Worm (Caenorhabditis elegans) whole organism, L4 larva: Measurements from ENCODE around the gene C45H4.14.

ENCODE experiments used
- D1046.2 ChIP-seq: fragments of 200-800 bp; sonication (Bioruptor generic); IDR thresholded peaks from 2 replicates; pipeline ENCODE4 v1.3.6; 2022; ENCODE audit warnings: missing genetic modification characterization, missing compliant biosample characterization
- F37D6.2 ChIP-seq: sonication (generic microtip); optimal IDR thresholded peaks from 2 replicates; lab custom pipeline; 2016; ENCODE audit warnings: mild to moderate bottlenecking, missing genetic modification characterization, missing compliant biosample characterization
- T26A8.4 ChIP-seq: fragments of 200-800 bp; sonication (Bioruptor generic); IDR thresholded peaks from 2 replicates; pipeline ENCODE4 v1.3.6; 2022; ENCODE audit warnings: missing genetic modification characterization, missing compliant biosample characterization
- ZK337.2 ChIP-seq: fragments of 200-800 bp; sonication (Bioruptor generic); IDR thresholded peaks from 2 replicates; pipeline ENCODE4 v1.3.6; 2022; ENCODE audit warnings: missing genetic modification reagents, missing genetic modification characterization, missing compliant biosample characterization
- aha-1 ChIP-seq: fragments of 150-350 bp; peaks from one replicate; lab custom pipeline; 2014; ENCODE audit warnings: missing biosample characterization, missing genetic modification characterization
- attf-4 ChIP-seq: sonication (generic microtip); optimal IDR thresholded peaks from 3 replicates; lab custom pipeline; 2017; ENCODE audit warnings: missing biosample characterization, missing genetic modification characterization
- ceh-20 ChIP-seq: fragments of 200-800 bp; sonication (Bioruptor generic); IDR thresholded peaks from 2 replicates; pipeline ENCODE4 v1.3.6; 2022; ENCODE audit warnings: missing genetic modification reagents, missing genetic modification characterization, missing compliant biosample characterization
- ceh-28 ChIP-seq: fragments of 150-350 bp; optimal IDR thresholded peaks from 2 replicates; lab custom pipeline; 2014; ENCODE audit warnings: missing biosample characterization, missing genetic modification reagents, missing genetic modification characterization
- ceh-32 ChIP-seq: sonication (generic microtip); optimal IDR thresholded peaks from 2 replicates; lab custom pipeline; 2016; ENCODE audit warnings: mild to moderate bottlenecking, missing genetic modification characterization, missing compliant biosample characterization; ENCODE audit not compliant: poor library complexity
- ceh-62 ChIP-seq: sonication (generic microtip); optimal IDR thresholded peaks from 2 replicates; lab custom pipeline; 2017; ENCODE audit warnings: missing biosample characterization, missing genetic modification characterization
- ctbp-1 ChIP-seq: fragments of 200-800 bp; sonication (Bioruptor generic); IDR thresholded peaks from 2 replicates; pipeline ENCODE4 v1.3.6; 2022; ENCODE audit warnings: missing genetic modification reagents, missing genetic modification characterization, missing compliant biosample characterization
- daf-16 ChIP-seq, 3 experiments: sonication (generic microtip); optimal IDR thresholded peaks; 2 replicates each; lab custom pipeline; 2016 to 2017; ENCODE audit warnings: missing genetic modification characterization in 3 of 3, missing genetic modification reagents in 3 of 3, mild to moderate bottlenecking in 2 of 3, missing compliant biosample characterization in 2 of 3, missing biosample characterization in 1 of 3, moderate library complexity in 1 of 3
- dmd-6 ChIP-seq: fragments of 200-800 bp; sonication (Bioruptor generic); IDR thresholded peaks from 2 replicates; pipeline ENCODE4 v1.3.6; 2022; ENCODE audit warnings: missing genetic modification reagents, missing genetic modification characterization, missing compliant biosample characterization
- duxl-1 ChIP-seq: sonication (generic microtip); optimal IDR thresholded peaks from 2 replicates; lab custom pipeline; 2016; ENCODE audit warnings: mild to moderate bottlenecking, missing genetic modification characterization, moderate library complexity, missing compliant biosample characterization; ENCODE audit not compliant: poor library complexity
- dve-1 ChIP-seq: sonication (generic microtip); optimal IDR thresholded peaks from 2 replicates; lab custom pipeline; 2017; ENCODE audit warnings: antibody characterized with exemption, mild to moderate bottlenecking, missing genetic modification characterization, missing compliant biosample characterization; ENCODE audit not compliant: insufficient read depth
- hlh-11 ChIP-seq: fragments of 200-800 bp; sonication (Bioruptor generic); optimal IDR thresholded peaks from 2 replicates; lab custom pipeline; 2018; ENCODE audit warnings: mild to moderate bottlenecking, missing genetic modification characterization, missing compliant biosample characterization
- hmg-1.1 ChIP-seq: fragments of 200-800 bp; sonication (Bioruptor generic); IDR thresholded peaks from 2 replicates; pipeline ENCODE4 v1.3.6; 2022; ENCODE audit warnings: missing genetic modification reagents, missing genetic modification characterization, missing compliant biosample characterization
- lin-1 ChIP-seq: fragments of 200-800 bp; sonication (Bioruptor generic); IDR thresholded peaks from 2 replicates; pipeline ENCODE4 v1.3.6; 2022; ENCODE audit warnings: missing genetic modification reagents, missing genetic modification characterization, missing compliant biosample characterization
- madf-9 ChIP-seq: fragments of 200-800 bp; sonication (Bioruptor generic); conservative IDR thresholded peaks from 2 replicates; pipeline ENCODE4 v1.3.6; 2022; ENCODE audit warnings: missing genetic modification reagents, missing genetic modification characterization, missing compliant biosample characterization
- mes-2 ChIP-seq: sonication (generic microtip); optimal IDR thresholded peaks from 2 replicates; lab custom pipeline; 2016; ENCODE audit warnings: missing genotype, mild to moderate bottlenecking, missing genetic modification characterization, missing compliant biosample characterization; ENCODE audit not compliant: poor library complexity, severe bottlenecking
- nhr-237 ChIP-seq: sonication (generic microtip); optimal IDR thresholded peaks from 2 replicates; lab custom pipeline; 2017; ENCODE audit warnings: missing biosample characterization, missing genetic modification characterization
- nhr-28 ChIP-seq: fragments of 150-350 bp; optimal IDR thresholded peaks from 2 replicates; lab custom pipeline; 2014; ENCODE audit warnings: missing biosample characterization, missing genetic modification characterization
- nhr-41 ChIP-seq: fragments of 200-800 bp; sonication (Bioruptor generic); IDR thresholded peaks from 2 replicates; pipeline ENCODE4 v1.3.6; 2022; ENCODE audit warnings: missing genetic modification reagents, missing genetic modification characterization, missing compliant biosample characterization
- nhr-42 ChIP-seq: fragments of 200-800 bp; sonication (Bioruptor generic); IDR thresholded peaks from 2 replicates; pipeline ENCODE4 v1.3.6; 2022; ENCODE audit warnings: missing genetic modification characterization, missing compliant biosample characterization
- nhr-77 ChIP-seq: fragments of 150-350 bp; optimal IDR thresholded peaks from 2 replicates; lab custom pipeline; 2014; ENCODE audit warnings: missing biosample characterization, missing genetic modification characterization
- php-3 ChIP-seq: fragments of 200-800 bp; sonication (Bioruptor generic); IDR thresholded peaks from 2 replicates; pipeline ENCODE4 v1.3.6; 2022; ENCODE audit warnings: missing genetic modification reagents, missing genetic modification characterization, missing compliant biosample characterization
- set-16 ChIP-seq: fragments of 200-800 bp; sonication (Bioruptor generic); IDR thresholded peaks from 2 replicates; pipeline ENCODE4 v1.3.6; 2022; ENCODE audit warnings: missing genetic modification reagents, missing genetic modification characterization, missing compliant biosample characterization
- tag-97 ChIP-seq: fragments of 200-800 bp; sonication (Bioruptor generic); IDR thresholded peaks from 2 replicates; pipeline ENCODE4 v1.3.6; 2022; ENCODE audit warnings: missing genetic modification characterization, missing compliant biosample characterization
- tra-1 ChIP-seq: fragments of 200-800 bp; sonication (Bioruptor generic); IDR thresholded peaks from 2 replicates; pipeline ENCODE4 v1.3.6; 2022; ENCODE audit warnings: missing genetic modification reagents, missing genetic modification characterization, missing compliant biosample characterization
- vab-7 ChIP-seq: fragments of 200-800 bp; sonication (Bioruptor generic); IDR thresholded peaks from 2 replicates; pipeline ENCODE4 v1.3.6; 2022; ENCODE audit warnings: missing genetic modification reagents, missing genetic modification characterization, missing compliant biosample characterization
- zfp-2 ChIP-seq: sonication (generic microtip); optimal IDR thresholded peaks from 2 replicates; lab custom pipeline; 2016; ENCODE audit warnings: mild to moderate bottlenecking, missing genetic modification characterization, missing compliant biosample characterization
- ztf-11 ChIP-seq: fragments of 150-350 bp; optimal IDR thresholded peaks from 2 replicates; lab custom pipeline; 2014; ENCODE audit warnings: missing biosample characterization, missing genetic modification characterization

The C45H4.14 gene

ce11 chrV:2122517-2122916 lies 36.7 kb downstream of the C45H4.14 start, which contains the start of gene F22F7.2:
Gene F22F7.2, plus strand, starts transcription at chrV:2122782.
- TF ChIP-seq vab-7 (GFP tag; lab: Robert Waterston, UW) (no peak), php-3 (GFP tag; lab: Robert Waterston, UW) (peak; percentile 27; the same call in 1 of the 2 replicates), nhr-41 (GFP tag; lab: Robert Waterston, UW) (0 out of 2 replicates have a peak, but pooled peaks have one; percentile 17), nhr-28 (peak; percentile 39), dve-1 (tag; lab: Kevin White, UChicago) (peak; percentile 43), dmd-6 (GFP tag; lab: Robert Waterston, UW) (peak; percentile 32), T26A8.4 (GFP tag; lab: Robert Waterston, UW) (no peak), hlh-11 (tag; lab: Kevin White, UChicago) (peak; percentile 26), tra-1 (GFP tag; lab: Robert Waterston, UW) (peak; percentile 53; the same call in 1 of the 2 replicates), mes-2 (peak; percentile 63)

DNA sequence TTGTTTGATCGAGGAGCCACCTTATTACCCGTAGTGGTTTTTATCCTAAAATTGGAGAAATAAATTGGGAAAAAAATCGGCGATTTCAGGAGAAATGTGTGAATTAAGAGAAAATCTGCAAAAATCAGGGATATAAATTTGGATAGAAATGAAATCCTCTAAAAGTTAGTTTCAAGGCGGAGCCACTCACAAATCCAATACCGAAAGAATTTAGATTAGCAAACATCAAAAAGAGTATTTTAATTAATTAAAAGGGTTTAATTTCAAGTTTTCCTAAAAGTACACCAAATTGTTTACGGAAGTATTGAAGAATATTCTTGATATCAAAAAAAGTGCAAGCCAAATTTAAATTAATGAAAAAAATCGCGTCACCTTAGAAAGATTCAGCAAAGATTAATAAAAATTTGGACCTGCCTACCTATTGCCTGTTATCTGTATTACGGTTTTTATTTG lies 37.3 kb downstream of the C45H4.14 start, which contains the start of gene F22F7.8:
F22F7.8 (minus strand) TSS at position 51 of the 453 bp plus-strand sequence.
- peak; percentile 91 for TF ChIP-seq aha-1
- no peak for TF ChIP-seq ceh-32 (tag; lab: Kevin White, UChicago)

- TF ChIP-seq nhr-28, result no peak
- TF ChIP-seq nhr-42, result no peak
- TF ChIP-seq daf-16 (GFP tag; optimal IDR thresholded peaks at IDR 0.05; lab: Kevin White, UChicago), result no peak
- TF ChIP-seq daf-16 (tag; optimal IDR thresholded peaks at IDR 0.05; lab: Kevin White, UChicago), result no peak
- no peak for TF ChIP-seq lin-1 (GFP tag; lab: Robert Waterston, UW)
- no peak for TF ChIP-seq attf-4
Observed at ce11 chrV:2119529-2119928, 39.7 kb downstream of the C45H4.14 start, which contains the start of gene F22F7.11. Gene F22F7.11, plus strand, starts transcription at chrV:2119829.

DNA sequence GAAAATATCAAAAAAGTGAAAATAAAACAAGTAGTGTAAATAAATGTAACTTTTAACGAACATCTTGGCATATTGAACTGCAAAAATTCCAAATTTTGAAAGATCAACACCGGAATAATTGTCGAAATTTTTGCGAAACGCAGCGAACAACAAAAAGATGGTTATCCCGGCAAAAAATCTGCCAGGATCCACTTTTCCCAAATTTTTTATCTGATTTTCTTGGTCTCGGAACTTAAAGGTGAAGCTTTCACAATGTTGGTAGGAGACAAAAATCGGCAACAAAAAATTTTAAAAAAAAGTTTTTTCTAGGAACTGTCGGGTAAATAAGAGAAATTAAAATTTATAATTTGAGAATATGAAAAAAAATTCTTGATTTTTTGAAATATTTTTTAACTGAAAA lies 40.7 kb downstream of the C45H4.14 start, which contains the start of gene bgnt-1.2:
bgnt-1.2 (minus strand) TSS at position 101 of the 400 bp plus-strand sequence.
- TF ChIP-seq ztf-11 (tag; lab: Kevin White, UChicago) (no peak), attf-4 (no peak)

ce11 chrV:2110368-2110767 lies 48.9 kb downstream of the C45H4.14 start, which contains the start of gene F22F7.3:
Gene F22F7.3, plus strand, starts transcription at chrV:2110668.
- TF ChIP-seq duxl-1 (tag; lab: Kevin White, UChicago), result no peak
- TF ChIP-seq nhr-28, result no peak
- no peak for TF ChIP-seq nhr-237 (tag; lab: Kevin White, UChicago)
- TF ChIP-seq D1046.2 (GFP tag; lab: Robert Waterston, UW), result no peak
- TF ChIP-seq hmg-1.1, result no peak
- TF ChIP-seq ceh-28 (tag; lab: Kevin White, UChicago), result no peak
- no peak for TF ChIP-seq set-16 (GFP tag; lab: Robert Waterston, UW)
- TF ChIP-seq ceh-20 (GFP tag; lab: Robert Waterston, UW), result no peak
- TF ChIP-seq ceh-62 (tag; lab: Kevin White, UChicago), result no peak
- TF ChIP-seq zfp-2 (tag; lab: Kevin White, UChicago), result no peak
- TF ChIP-seq tag-97 (GFP tag; lab: Robert Waterston, UW), result no peak
- no peak for TF ChIP-seq ZK337.2
- no peak for TF ChIP-seq madf-9 (GFP tag; lab: Robert Waterston, UW)
- no peak for TF ChIP-seq nhr-77 (tag; lab: Kevin White, UChicago)
- no peak for TF ChIP-seq F37D6.2 (tag; lab: Kevin White, UChicago)
- no peak for TF ChIP-seq ctbp-1
